Worm (Caenorhabditis elegans): ENCODE measurements around the gene fbxb-76.
"Not testable (repeated sequence)": the region's sequence is repeated elsewhere in the genome, so short reads cannot be mapped to it uniquely, and the experiment has no call there.

DNA sequence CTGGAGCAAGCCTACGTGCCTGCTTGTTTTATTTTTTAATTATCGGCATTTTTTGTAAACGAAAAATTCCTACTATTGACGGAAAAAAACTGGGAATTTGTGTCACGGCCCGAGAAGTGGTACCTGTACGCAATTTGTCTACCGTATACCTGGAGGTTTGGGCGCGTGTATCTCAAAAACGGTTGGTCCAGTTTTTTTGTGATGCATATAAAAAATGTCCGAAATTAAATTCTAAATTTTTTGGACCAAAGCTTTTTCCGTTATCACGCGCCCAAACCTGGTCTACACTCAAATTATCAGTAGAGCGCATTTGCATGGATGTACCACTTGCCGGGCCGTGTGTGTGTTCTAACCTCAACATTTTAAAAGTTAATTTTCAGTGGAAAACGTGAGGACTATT lies 37.6 kb upstream of the fbxb-76 start, which contains the start of gene F22B3.5:
- TF ChIP-seq lin-35 (GFP tag; optimal IDR thresholded peaks at IDR 0.05); F10E7.11 (tag; optimal IDR thresholded peaks at IDR 0.05); ama-1 (optimal IDR thresholded peaks at IDR 0.05); ama-1 (GFP tag; optimal IDR thresholded peaks at IDR 0.05); unc-130 (GFP tag; optimal IDR thresholded peaks at IDR 0.05): not testable (repeated sequence)
- TF ChIP-seq mcd-1 (GFP tag; IDR thresholded peaks at IDR 0.05), result peak; percentile 59; the same call in 1 of the 2 replicates
